Fruit fly (Drosophila melanogaster) whole organism: ENCODE measurements around the gene CG7912.

Experiments used
- CG8478 ChIP-seq: fragments of >200 bp; optimal IDR thresholded peaks from 2 replicates; lab custom pipeline; 2018; ENCODE audit warnings: inconsistent platforms
- Dll ChIP-seq: fragments of >200 bp; optimal IDR thresholded peaks from 2 replicates; lab custom pipeline; 2017
- EcR ChIP-seq, 2 experiments: fragments of >200 bp; optimal IDR thresholded peaks; 2 replicates each; lab custom pipeline; 2017; ENCODE audit warnings: missing biosample characterization in 2 of 2, missing genetic modification characterization in 2 of 2, missing genetic modification reagents in 2 of 2
- pan ChIP-seq: fragments of >200 bp; optimal IDR thresholded peaks from 2 replicates; lab custom pipeline; 2017
- psq ChIP-seq: fragments of >200 bp; optimal IDR thresholded peaks from 2 replicates; lab custom pipeline; 2017
- usp ChIP-seq: fragments of >200 bp; optimal IDR thresholded peaks from 2 replicates; lab custom pipeline; 2017; ENCODE audit warnings: missing biosample characterization, missing genetic modification characterization, mixed read lengths

DNA sequence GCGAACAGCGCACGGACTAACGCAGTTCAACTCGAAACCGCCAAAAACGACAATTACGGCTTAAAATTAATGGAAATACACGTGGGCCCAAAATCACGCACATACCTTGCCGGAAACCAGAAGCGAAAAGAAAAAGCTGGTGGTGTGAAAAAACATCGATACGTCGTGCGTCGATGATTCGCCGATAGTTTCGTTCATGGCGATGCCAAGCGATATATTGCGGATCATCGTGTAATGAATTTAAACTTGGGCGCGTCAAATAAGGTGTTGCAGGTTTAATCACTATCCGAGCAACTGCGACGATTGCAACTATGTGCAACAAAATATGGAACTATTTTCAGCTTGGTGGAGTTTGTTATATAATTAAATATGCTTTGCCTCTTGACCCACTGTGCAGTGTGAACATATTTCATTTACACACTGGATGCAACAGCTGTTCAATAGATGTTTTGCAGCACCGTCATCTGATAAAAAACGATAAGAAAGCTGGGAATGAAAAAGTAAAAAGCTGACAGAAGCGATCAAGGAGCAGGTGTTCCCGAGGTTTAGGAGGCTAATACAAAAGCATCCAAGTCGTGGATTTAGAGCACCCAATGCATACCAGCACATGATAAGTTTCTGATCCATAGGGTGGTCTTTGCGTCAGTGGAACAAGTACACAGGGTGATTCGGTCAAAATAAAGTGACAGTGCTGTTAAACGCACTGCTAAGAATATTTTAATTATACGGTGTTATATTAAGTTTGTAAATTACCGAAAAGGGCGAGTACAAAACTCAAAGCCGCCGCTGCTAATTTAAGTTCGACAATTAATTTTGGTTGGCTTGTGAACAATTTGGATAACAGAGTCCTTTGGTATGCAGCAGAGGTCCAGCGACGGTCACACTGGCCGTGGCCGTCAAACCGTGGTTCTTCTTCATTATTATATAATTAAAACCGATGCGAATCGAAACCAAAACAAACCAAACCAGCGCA is 37.3 kb upstream of the CG7912 start, which contains the start of the genes RpL32 and CG7943:
- TF ChIP-seq psq (lab: Kevin White, UChicago) (no peak), CG8478 (lab: Kevin White, UChicago) (no peak), Dll (no peak), pan (lab: Kevin White, UChicago) (no peak), usp (no peak), EcR (GFP tag; optimal IDR thresholded peaks at IDR 0.05; lab: Kevin White, UChicago) (no peak)
